Worm (Caenorhabditis elegans): ENCODE results near the gene F44F4.15.

DNA sequence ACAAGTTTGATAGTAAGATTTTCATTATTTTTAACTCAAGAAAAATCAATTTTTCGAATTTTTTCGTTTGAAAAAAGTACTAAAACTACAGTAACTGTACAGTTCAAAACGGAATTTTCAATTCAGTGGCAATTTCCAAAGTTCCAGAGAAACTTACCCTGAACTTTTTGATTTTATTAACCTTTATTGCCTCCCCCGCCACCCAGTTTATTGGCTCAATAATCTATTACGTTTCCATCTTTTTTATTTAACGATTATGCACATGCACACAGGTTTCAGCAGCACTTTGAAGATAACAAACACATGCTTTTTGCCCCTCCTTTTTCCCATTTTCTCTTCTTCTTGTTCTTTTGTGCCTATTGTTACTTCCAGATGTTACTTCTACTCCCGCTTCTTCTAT lies 33.8 kb upstream of the F44F4.15 start, which contains the start of gene lurp-1:
- TF ChIP-seq nhr-76 (tag; optimal IDR thresholded peaks at IDR 0.05) (no peak), pha-4 (tag; optimal IDR thresholded peaks at IDR 0.05) (no peak), nhr-12 (tag; optimal IDR thresholded peaks at IDR 0.05) (no peak), snpc-4 (tag; optimal IDR thresholded peaks at IDR 0.05) (no peak), ces-1 (GFP tag; optimal IDR thresholded peaks at IDR 0.05) (no peak), unc-62 (GFP tag; optimal IDR thresholded peaks at IDR 0.05) (no peak), ceh-39 (tag; optimal IDR thresholded peaks at IDR 0.05) (no peak), blmp-1 (tag; optimal IDR thresholded peaks at IDR 0.05) (no peak), sem-2 (GFP tag; optimal IDR thresholded peaks at IDR 0.05) (no peak), ztf-11 (tag; optimal IDR thresholded peaks at IDR 0.05) (no peak), ham-2 (GFP tag; optimal IDR thresholded peaks at IDR 0.05) (no peak), sptf-1 (tag; optimal IDR thresholded peaks at IDR 0.05) (no peak)

Data from whole organism, mixed stage, embryonic.